Worm (Caenorhabditis elegans): ENCODE measurements around the gene clec-35.

clec-35 gene

DNA sequence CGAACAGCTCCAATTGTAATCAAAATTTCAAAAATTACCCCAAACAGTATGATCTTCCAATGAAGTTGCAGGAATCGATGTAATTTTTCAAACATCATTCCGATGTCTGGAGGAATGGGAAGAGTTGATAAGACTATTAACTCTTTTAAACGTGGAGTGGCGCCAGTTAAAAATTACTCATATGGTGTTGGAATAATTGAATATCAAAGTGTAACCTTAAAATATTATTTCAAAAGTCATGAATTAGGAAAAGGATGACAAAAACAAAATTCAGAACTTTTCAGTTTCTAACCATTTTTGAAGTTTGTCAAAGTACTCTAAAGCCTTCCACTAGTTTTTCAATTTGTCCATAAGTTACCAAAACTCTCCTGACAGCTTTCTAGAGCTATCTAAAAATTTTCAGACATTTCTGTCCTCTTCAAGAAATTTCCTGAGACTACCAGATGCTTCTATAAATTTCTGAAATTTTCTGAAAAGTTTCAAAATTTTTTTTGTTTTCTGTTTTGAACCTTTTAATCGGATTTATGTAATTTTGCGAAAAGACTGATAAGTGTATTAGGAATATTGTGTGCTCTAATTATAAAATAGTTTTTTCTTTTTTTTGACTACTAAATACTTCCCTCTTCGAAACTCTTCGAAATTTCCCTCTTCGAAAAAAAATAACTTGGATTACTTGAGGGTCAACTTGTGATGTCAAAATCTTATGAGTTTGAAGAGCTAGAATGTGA lies at the start of gene clec-35, which contains the start of gene clec-27:
TSS of gene clec-35 (minus strand) at position 101 of the 728 bp plus-strand sequence.
TSS of gene clec-27 (plus strand) at position 678 of the 728 bp plus-strand sequence.
- TF ChIP-seq T22C8.4 (GFP tag; IDR thresholded peaks at IDR 0.05), result no peak
- no peak for TF ChIP-seq ztf-29 (GFP tag; IDR thresholded peaks at IDR 0.05)
- TF ChIP-seq flt-1 (GFP tag; IDR thresholded peaks at IDR 0.05), result no peak
- no peak for TF ChIP-seq med-1 (GFP tag; optimal IDR thresholded peaks at IDR 0.05; ENCODE audit: insufficient read depth)
- no peak for TF ChIP-seq tab-1 (GFP tag; IDR thresholded peaks at IDR 0.05)
- no peak for TF ChIP-seq ref-1 (GFP tag; conservative IDR thresholded peaks at IDR 0.05)
- no peak for TF ChIP-seq cog-1 (tag; optimal IDR thresholded peaks at IDR 0.05)
- no peak for TF ChIP-seq klf-2 (GFP tag; conservative IDR thresholded peaks at IDR 0.05)
- TF ChIP-seq ztf-23 (GFP tag; IDR thresholded peaks at IDR 0.05), result no peak

DNA sequence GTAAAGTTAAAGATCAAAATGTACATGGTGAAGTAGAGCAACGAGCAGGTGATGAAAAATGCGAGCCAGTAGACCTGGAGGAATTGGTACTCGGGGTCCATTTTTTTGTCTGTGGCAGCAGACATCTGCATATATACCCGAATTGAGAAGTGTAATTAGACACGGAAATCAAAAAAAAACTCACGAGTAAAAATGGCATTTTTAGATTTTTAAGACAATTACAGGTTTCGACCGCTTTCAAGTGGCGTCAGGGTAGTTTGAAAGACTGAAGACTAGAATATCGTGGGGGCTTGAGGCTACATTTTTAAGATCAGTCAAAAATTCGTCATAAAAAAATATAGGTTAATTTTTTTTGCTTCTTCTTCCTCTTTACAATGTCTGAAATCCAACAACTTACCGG lies 48.9 kb upstream of the clec-35 start, which contains the start of gene srd-68:
TSS of gene srd-68 (minus strand) at position 101 of the 400 bp plus-strand sequence.
- TF ChIP-seq ztf-23 (GFP tag; IDR thresholded peaks at IDR 0.05) (no peak), flt-1 (GFP tag; IDR thresholded peaks at IDR 0.05) (no peak), klf-2 (GFP tag; conservative IDR thresholded peaks at IDR 0.05) (no peak), T22C8.4 (GFP tag; IDR thresholded peaks at IDR 0.05) (no peak), ref-1 (GFP tag; conservative IDR thresholded peaks at IDR 0.05) (no peak), ztf-29 (GFP tag; IDR thresholded peaks at IDR 0.05) (no peak), tab-1 (GFP tag; IDR thresholded peaks at IDR 0.05) (no peak), cog-1 (tag; optimal IDR thresholded peaks at IDR 0.05) (no peak)

DNA sequence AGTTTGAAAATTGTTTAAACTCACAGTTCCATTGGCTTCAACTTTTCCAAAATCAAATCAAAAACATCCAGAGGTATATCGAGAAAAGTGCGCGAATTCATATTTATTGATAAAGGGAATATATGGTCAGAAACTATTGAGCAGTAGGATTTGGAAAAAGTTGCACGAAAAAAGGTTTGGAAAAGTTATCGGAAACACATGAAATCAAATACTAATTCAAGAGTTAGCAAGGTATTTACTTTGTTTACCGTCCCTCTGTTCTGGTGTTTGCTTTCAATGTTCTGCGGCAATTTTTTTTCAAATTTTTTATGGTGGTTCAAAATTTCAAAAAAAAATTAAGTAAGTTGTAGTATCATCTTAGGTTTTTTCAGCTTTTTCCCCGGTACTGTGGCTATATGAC lies 45.5 kb upstream of the clec-35 start, which contains the start of gene fbxa-45:
TSS of gene fbxa-45 (minus strand) at position 101 of the 400 bp plus-strand sequence.
- TF ChIP-seq ztf-29 (GFP tag; IDR thresholded peaks at IDR 0.05), result no peak
- TF ChIP-seq ztf-23 (GFP tag; IDR thresholded peaks at IDR 0.05), result no peak
- no peak for TF ChIP-seq ref-1 (GFP tag; conservative IDR thresholded peaks at IDR 0.05)
- TF ChIP-seq klf-2 (GFP tag; conservative IDR thresholded peaks at IDR 0.05), result no peak
- no peak for TF ChIP-seq flt-1 (GFP tag; IDR thresholded peaks at IDR 0.05)
- TF ChIP-seq cog-1 (tag; optimal IDR thresholded peaks at IDR 0.05), result no peak
- TF ChIP-seq T22C8.4 (GFP tag; IDR thresholded peaks at IDR 0.05), result no peak
- TF ChIP-seq med-1 (GFP tag; optimal IDR thresholded peaks at IDR 0.05; ENCODE audit: insufficient read depth), result no peak
- TF ChIP-seq tab-1 (GFP tag; IDR thresholded peaks at IDR 0.05), result no peak

DNA sequence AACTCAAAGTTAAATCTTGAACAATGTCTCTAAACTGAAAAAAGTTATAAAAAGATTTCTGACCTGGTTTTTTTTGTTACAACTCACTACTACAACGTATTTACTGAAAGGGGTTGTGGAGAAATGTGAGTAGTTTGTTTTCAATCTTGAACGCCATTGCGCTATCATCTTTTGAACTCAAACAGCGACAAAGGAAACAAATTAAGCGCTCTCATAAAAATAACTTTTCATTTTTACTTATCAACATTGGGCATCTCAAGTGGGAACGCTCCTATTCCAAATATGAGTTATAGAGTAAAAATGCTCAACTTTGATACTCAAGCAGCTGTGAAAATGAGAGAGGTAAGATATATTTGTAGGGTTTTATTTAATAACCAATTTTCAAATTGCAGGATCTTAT lies 39.6 kb upstream of the clec-35 start, which contains the start of gene F09C6.15:
TSS of gene F09C6.15 (plus strand) at position 301 of the 400 bp plus-strand sequence.
- TF ChIP-seq flt-1 (GFP tag; IDR thresholded peaks at IDR 0.05) (no peak), med-1 (GFP tag; optimal IDR thresholded peaks at IDR 0.05; ENCODE audit: insufficient read depth) (no peak), klf-2 (GFP tag; conservative IDR thresholded peaks at IDR 0.05) (no peak), ztf-29 (GFP tag; IDR thresholded peaks at IDR 0.05) (no peak), ztf-23 (GFP tag; IDR thresholded peaks at IDR 0.05) (no peak), T22C8.4 (GFP tag; IDR thresholded peaks at IDR 0.05) (no peak)

DNA sequence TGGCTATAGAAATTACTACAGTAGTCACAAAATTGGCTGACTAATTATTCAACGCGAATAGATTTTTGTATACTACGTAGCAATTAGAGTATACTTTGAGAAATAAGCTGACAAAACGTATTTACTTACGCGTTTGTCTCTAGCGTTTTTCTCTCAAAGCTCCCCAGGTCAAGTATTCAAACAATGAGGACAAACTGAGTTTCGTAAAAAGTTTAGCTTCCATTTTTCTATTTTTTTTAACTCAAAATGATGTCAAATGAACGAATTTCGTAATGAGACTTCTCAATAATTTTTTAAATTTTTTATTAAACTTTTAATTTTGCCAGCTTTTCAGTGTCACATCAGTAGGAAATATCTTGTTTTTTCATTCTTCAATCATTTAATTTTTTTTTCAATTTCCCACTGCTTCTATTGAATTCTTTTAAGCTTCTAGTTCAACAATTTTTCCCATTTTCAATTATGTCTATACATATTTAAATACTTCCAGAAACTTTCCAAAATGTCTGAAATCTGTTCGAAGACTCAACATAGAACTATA lies 35.0 kb upstream of the clec-35 start, which contains the start of the genes ifas-2 and fbxa-44:
TSS of gene ifas-2 (minus strand) at position 101 of the 538 bp plus-strand sequence.
TSS of gene fbxa-44 (plus strand) at position 488 of the 538 bp plus-strand sequence.
- TF ChIP-seq tab-1 (GFP tag; IDR thresholded peaks at IDR 0.05), result no peak
- TF ChIP-seq ztf-29 (GFP tag; IDR thresholded peaks at IDR 0.05), result no peak
- TF ChIP-seq flt-1 (GFP tag; IDR thresholded peaks at IDR 0.05), result no peak
- no peak for TF ChIP-seq ref-1 (GFP tag; conservative IDR thresholded peaks at IDR 0.05)
- no peak for TF ChIP-seq klf-2 (GFP tag; conservative IDR thresholded peaks at IDR 0.05)
- TF ChIP-seq ztf-23 (GFP tag; IDR thresholded peaks at IDR 0.05), result no peak
- no peak for TF ChIP-seq cog-1 (tag; optimal IDR thresholded peaks at IDR 0.05)
- no peak for TF ChIP-seq T22C8.4 (GFP tag; IDR thresholded peaks at IDR 0.05)
- no peak for TF ChIP-seq med-1 (GFP tag; optimal IDR thresholded peaks at IDR 0.05; ENCODE audit: insufficient read depth)

DNA sequence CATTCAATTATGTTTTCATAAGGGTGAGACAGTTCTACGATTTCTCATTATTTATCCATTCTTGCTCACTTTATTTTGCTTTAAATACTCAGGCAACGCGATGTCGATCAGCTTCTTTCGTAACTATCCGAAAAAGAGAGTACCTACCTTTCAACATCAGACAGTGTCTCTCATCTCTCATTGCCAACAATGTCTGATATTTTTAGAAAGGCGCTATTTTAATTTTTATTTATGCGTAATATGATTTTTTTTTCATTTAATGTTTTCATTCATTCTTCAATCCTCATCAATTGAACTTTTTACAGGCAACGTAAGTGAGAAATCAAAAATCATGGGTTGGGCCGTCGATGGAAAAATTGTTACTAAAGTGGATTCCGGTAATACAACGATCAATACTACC lies 30.9 kb upstream of the clec-35 start, which contains the start of gene F09C6.13:
TSS of gene F09C6.13 (plus strand) at position 301 of the 400 bp plus-strand sequence.
- no peak for TF ChIP-seq tab-1 (GFP tag; IDR thresholded peaks at IDR 0.05)
- no peak for TF ChIP-seq ztf-23 (GFP tag; IDR thresholded peaks at IDR 0.05)
- TF ChIP-seq flt-1 (GFP tag; IDR thresholded peaks at IDR 0.05), result no peak

DNA sequence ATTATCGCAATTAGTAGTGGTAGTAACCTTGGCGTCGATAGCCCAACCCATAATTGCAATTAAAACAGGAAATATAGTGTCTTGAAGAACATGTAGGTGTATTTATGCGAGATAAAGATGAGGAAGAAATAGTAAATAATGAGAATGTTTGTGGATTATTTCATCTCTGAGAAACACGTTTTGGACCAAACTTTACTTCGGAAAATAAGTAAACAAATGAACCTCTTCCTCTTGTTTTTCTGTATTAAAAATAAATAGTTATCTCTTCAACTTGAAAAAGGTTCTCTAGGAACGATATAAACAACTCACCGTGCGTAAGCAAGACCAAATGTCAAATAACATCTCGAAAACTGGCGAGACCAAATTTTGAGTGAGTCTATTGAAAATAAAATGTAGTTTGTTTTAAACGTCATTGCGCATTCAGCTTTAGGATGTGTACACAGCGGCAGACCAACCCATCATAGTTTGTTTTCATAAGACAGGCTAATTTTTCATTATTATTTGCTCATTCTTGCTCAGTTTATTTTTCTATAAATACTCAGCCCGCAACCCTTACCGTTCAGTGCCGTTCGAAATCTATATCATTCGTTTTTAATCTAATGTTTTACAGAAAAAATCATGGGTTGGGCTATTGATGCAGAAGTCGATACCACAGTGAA lies 28.5 kb upstream of the clec-35 start, which contains the start of the genes F09C6.11 and F09C6.12:
TSS of gene F09C6.11 (minus strand) at position 51 of the 659 bp plus-strand sequence.
TSS of gene F09C6.12 (plus strand) at position 609 of the 659 bp plus-strand sequence.
- TF ChIP-seq ztf-23 (GFP tag; IDR thresholded peaks at IDR 0.05) (no peak), ref-1 (GFP tag; conservative IDR thresholded peaks at IDR 0.05) (no peak), klf-2 (GFP tag; conservative IDR thresholded peaks at IDR 0.05) (no peak), cog-1 (tag; optimal IDR thresholded peaks at IDR 0.05) (no peak), flt-1 (GFP tag; IDR thresholded peaks at IDR 0.05) (no peak), ztf-29 (GFP tag; IDR thresholded peaks at IDR 0.05) (no peak), T22C8.4 (GFP tag; IDR thresholded peaks at IDR 0.05) (no peak), med-1 (GFP tag; optimal IDR thresholded peaks at IDR 0.05; ENCODE audit: insufficient read depth) (no peak), tab-1 (GFP tag; IDR thresholded peaks at IDR 0.05) (no peak)

DNA sequence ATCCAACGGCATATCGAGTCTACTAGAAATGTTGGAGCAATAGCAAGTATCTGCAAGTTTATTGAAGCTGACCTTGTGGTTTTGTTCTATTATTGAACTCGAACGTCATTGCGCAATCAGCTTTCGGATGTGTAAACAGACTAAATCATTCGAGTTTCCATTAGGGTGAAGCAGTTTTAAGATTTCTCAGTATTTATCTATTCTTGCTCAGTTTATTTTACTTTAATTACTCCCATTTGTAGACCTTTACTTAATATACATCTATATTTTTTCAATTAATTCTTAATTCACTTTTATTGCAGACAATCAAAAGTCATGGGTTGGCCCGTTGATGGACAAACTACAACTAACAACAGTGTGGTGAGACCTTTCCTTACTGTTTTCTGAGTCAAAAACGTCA lies 26.8 kb upstream of the clec-35 start, which contains the start of gene F09C6.14:
TSS of gene F09C6.14 (plus strand) at position 301 of the 400 bp plus-strand sequence.
- TF ChIP-seq cog-1 (tag; optimal IDR thresholded peaks at IDR 0.05) (no peak), ztf-23 (GFP tag; IDR thresholded peaks at IDR 0.05) (no peak), tab-1 (GFP tag; IDR thresholded peaks at IDR 0.05) (no peak), T22C8.4 (GFP tag; IDR thresholded peaks at IDR 0.05) (no peak), flt-1 (GFP tag; IDR thresholded peaks at IDR 0.05) (no peak), klf-2 (GFP tag; conservative IDR thresholded peaks at IDR 0.05) (no peak), ref-1 (GFP tag; conservative IDR thresholded peaks at IDR 0.05) (no peak), med-1 (GFP tag; optimal IDR thresholded peaks at IDR 0.05; ENCODE audit: insufficient read depth) (no peak), ztf-29 (GFP tag; IDR thresholded peaks at IDR 0.05) (no peak)
